Worm (Caenorhabditis elegans) whole organism, young adult: Measurements from ENCODE around the gene srz-1.

Experiments used
- B0035.1 ChIP-seq: sonication (generic microtip); optimal IDR thresholded peaks from 2 replicates; lab custom pipeline; 2016; ENCODE audit warnings: missing genetic modification characterization, mild to moderate bottlenecking, missing compliant biosample characterization, missing genotype, missing genetic modification reagents
- D2030.7 ChIP-seq: fragments of 200-800 bp; sonication (Bioruptor generic); IDR thresholded peaks from 2 replicates; pipeline ENCODE4 v1.3.6; 2022; ENCODE audit warnings: missing genetic modification reagents, missing genetic modification characterization, missing compliant biosample characterization
- F22D6.2 ChIP-seq: sonication (generic microtip); optimal IDR thresholded peaks from 2 replicates; lab custom pipeline; 2016; ENCODE audit warnings: mild to moderate bottlenecking, missing genetic modification characterization, missing compliant biosample characterization
- F33H1.4 ChIP-seq: fragments of 200-800 bp; sonication (Bioruptor generic); IDR thresholded peaks from 2 replicates; pipeline ENCODE4 v1.3.6; 2022; ENCODE audit warnings: missing genetic modification reagents, missing genetic modification characterization, missing compliant biosample characterization
- F37B4.10 ChIP-seq: fragments of 200-800 bp; sonication (Bioruptor generic); IDR thresholded peaks from 2 replicates; pipeline ENCODE4 v1.3.6; 2022; ENCODE audit warnings: missing genetic modification characterization, missing compliant biosample characterization
- F57C9.4 ChIP-seq: sonication (generic microtip); optimal IDR thresholded peaks from 2 replicates; lab custom pipeline; 2017; ENCODE audit warnings: mild to moderate bottlenecking, missing genetic modification characterization, missing compliant biosample characterization
- K12H6.12 ChIP-seq: fragments of 200-800 bp; sonication (Bioruptor generic); optimal IDR thresholded peaks from 2 replicates; lab custom pipeline; 2018; ENCODE audit warnings: mild to moderate bottlenecking, missing genetic modification characterization, missing compliant biosample characterization
- Y56A3A.18 ChIP-seq: fragments of 200-800 bp; sonication (Bioruptor generic); IDR thresholded peaks from 2 replicates; pipeline ENCODE4 v1.3.6; 2022; ENCODE audit warnings: missing genetic modification reagents, missing genetic modification characterization, missing compliant biosample characterization
- ZK185.1 ChIP-seq: sonication (generic microtip); optimal IDR thresholded peaks from 2 replicates; lab custom pipeline; 2016; ENCODE audit warnings: mild to moderate bottlenecking, missing genetic modification characterization, missing compliant biosample characterization; ENCODE audit not compliant: poor library complexity, severe bottlenecking
- ama-1 ChIP-seq, 3 experiments: fragments of 150-350 bp in 1 of 3; sonication (generic microtip) in 2 of 3; optimal IDR thresholded peaks; 2 replicates each; lab custom pipeline; 2014 to 2018; ENCODE audit warnings: missing biosample characterization in 2 of 3, missing genetic modification characterization in 2 of 3, missing genetic modification reagents in 2 of 3
- atf-7 ChIP-seq: sonication (generic microtip); optimal IDR thresholded peaks from 2 replicates; lab custom pipeline; 2017; ENCODE audit warnings: mild to moderate bottlenecking, missing genetic modification characterization, missing compliant biosample characterization
- attf-5 ChIP-seq: fragments of 200-800 bp; sonication (Bioruptor generic); optimal IDR thresholded peaks from 2 replicates; lab custom pipeline; 2018; ENCODE audit warnings: mild to moderate bottlenecking, missing genetic modification characterization, missing compliant biosample characterization
- bed-2 ChIP-seq: fragments of 200-800 bp; sonication (Bioruptor generic); IDR thresholded peaks from 2 replicates; pipeline ENCODE4 v1.3.6; 2022; ENCODE audit warnings: missing genetic modification reagents, missing genetic modification characterization, missing compliant biosample characterization
- cebp-1 ChIP-seq, 2 experiments: fragments of 200-800 bp in 1 of 2; sonication (Bioruptor generic) in 1 of 2; sonication (generic microtip) in 1 of 2; IDR thresholded peaks in 1 of 2; optimal IDR thresholded peaks in 1 of 2; 2 replicates each; pipeline versions ENCODE4 v1.3.6 to Lab custom; 2017 to 2022; ENCODE audit warnings: missing compliant biosample characterization in 2 of 2, missing genetic modification characterization in 2 of 2, mild to moderate bottlenecking in 1 of 2, missing genetic modification reagents in 1 of 2, moderate library complexity in 1 of 2
- dox-1 ChIP-seq: fragments of 200-800 bp; sonication (Bioruptor generic); IDR thresholded peaks from 2 replicates; pipeline ENCODE4 v1.3.6; 2022; ENCODE audit warnings: missing genetic modification reagents, missing genetic modification characterization, missing compliant biosample characterization
- dpl-1 ChIP-seq: fragments of 150-350 bp; optimal IDR thresholded peaks from 2 replicates; lab custom pipeline; 2014; ENCODE audit warnings: missing biosample characterization, missing genetic modification reagents, missing genetic modification characterization
- efl-1 ChIP-seq: fragments of 150-350 bp; optimal IDR thresholded peaks from 2 replicates; lab custom pipeline; 2014; ENCODE audit warnings: missing biosample characterization, missing genetic modification reagents, missing genetic modification characterization
- egl-18 ChIP-seq: fragments of 200-800 bp; sonication (Bioruptor generic); IDR thresholded peaks from 2 replicates; pipeline ENCODE4 v1.3.6; 2022; ENCODE audit warnings: missing genetic modification reagents, missing genetic modification characterization, missing compliant biosample characterization
- egrh-3 ChIP-seq: fragments of 200-800 bp; sonication (Bioruptor generic); IDR thresholded peaks from 2 replicates; pipeline ENCODE4 v1.3.6; 2022; ENCODE audit warnings: missing genetic modification reagents, missing genetic modification characterization, missing compliant biosample characterization
- fkh-3 ChIP-seq: sonication (generic microtip); optimal IDR thresholded peaks from 2 replicates; lab custom pipeline; 2016; ENCODE audit warnings: mild to moderate bottlenecking, missing genetic modification characterization, missing compliant biosample characterization
- hlh-26 ChIP-seq: fragments of 200-800 bp; sonication (Bioruptor generic); conservative IDR thresholded peaks from 2 replicates; pipeline ENCODE4 v1.3.6; 2022; ENCODE audit warnings: missing genetic modification reagents, missing genetic modification characterization, missing compliant biosample characterization
- hmg-20 ChIP-seq: fragments of 200-800 bp; sonication (Bioruptor generic); IDR thresholded peaks from 2 replicates; pipeline ENCODE4 v1.3.6; 2022; ENCODE audit warnings: missing genetic modification reagents, missing genetic modification characterization, missing compliant biosample characterization
- let-526 ChIP-seq: fragments of 200-800 bp; sonication (Bioruptor generic); IDR thresholded peaks from 2 replicates; pipeline ENCODE4 v1.3.6; 2022; ENCODE audit warnings: missing genetic modification reagents, missing genetic modification characterization, missing compliant biosample characterization
- let-607 ChIP-seq, 2 experiments: fragments of 200-800 bp in 1 of 2; sonication (Bioruptor generic) in 1 of 2; sonication (generic microtip) in 1 of 2; optimal IDR thresholded peaks; 2 replicates each; lab custom pipeline; 2016 to 2018; ENCODE audit warnings: mild to moderate bottlenecking in 2 of 2, missing compliant biosample characterization in 2 of 2, missing genetic modification characterization in 2 of 2, moderate library complexity in 2 of 2, missing genotype in 1 of 2
- lin-54 ChIP-seq: fragments of 200-800 bp; sonication (Bioruptor generic); optimal IDR thresholded peaks from 2 replicates; lab custom pipeline; 2018; ENCODE audit warnings: mild to moderate bottlenecking, missing genetic modification characterization, missing compliant biosample characterization
- lsy-27 ChIP-seq: sonication (generic microtip); optimal IDR thresholded peaks from 2 replicates; lab custom pipeline; 2017; ENCODE audit warnings: missing genetic modification characterization, mild to moderate bottlenecking, missing compliant biosample characterization, antibody characterized with exemption, missing genotype, borderline replicate concordance; ENCODE audit not compliant: insufficient read depth
- madf-8 ChIP-seq: fragments of 200-800 bp; sonication (Bioruptor generic); conservative IDR thresholded peaks from 2 replicates; pipeline ENCODE4 v1.3.6; 2022; ENCODE audit warnings: missing genetic modification reagents, missing genetic modification characterization, missing compliant biosample characterization
- mcd-1 ChIP-seq: fragments of 200-800 bp; sonication (Bioruptor generic); IDR thresholded peaks from 2 replicates; pipeline ENCODE4 v1.3.6; 2022; ENCODE audit warnings: missing genetic modification reagents, missing genetic modification characterization, missing compliant biosample characterization
- mes-4 ChIP-seq: sonication (generic microtip); optimal IDR thresholded peaks from 2 replicates; lab custom pipeline; 2016; ENCODE audit warnings: missing genotype, missing genetic modification characterization, missing compliant biosample characterization
- nfya-2 ChIP-seq: fragments of 200-800 bp; sonication (Bioruptor generic); IDR thresholded peaks from 2 replicates; pipeline ENCODE4 v1.3.6; 2022; ENCODE audit warnings: missing genetic modification reagents, missing genetic modification characterization, missing compliant biosample characterization
- nhr-120 ChIP-seq: fragments of 200-800 bp; sonication (Bioruptor generic); IDR thresholded peaks from 2 replicates; pipeline ENCODE4 v1.3.6; 2022; ENCODE audit warnings: missing genetic modification characterization, missing compliant biosample characterization
- nhr-80 ChIP-seq: sonication (generic microtip); optimal IDR thresholded peaks from 2 replicates; lab custom pipeline; 2016; ENCODE audit warnings: missing genetic modification characterization, missing compliant biosample characterization
- rcor-1 ChIP-seq: fragments of 200-800 bp; sonication (Bioruptor generic); IDR thresholded peaks from 2 replicates; pipeline ENCODE4 v1.3.6; 2022; ENCODE audit warnings: missing genetic modification reagents, missing genetic modification characterization, missing compliant biosample characterization
- rec-8 ChIP-seq, 2 experiments: sonication (generic microtip); optimal IDR thresholded peaks; 2 replicates each; lab custom pipeline; 2016; ENCODE audit warnings: mild to moderate bottlenecking in 2 of 2, missing genetic modification characterization in 2 of 2, missing genetic modification reagents in 2 of 2, missing genotype in 2 of 2, missing biosample characterization in 1 of 2, missing compliant biosample characterization in 1 of 2, moderate library complexity in 1 of 2
- sdz-38 ChIP-seq: sonication (generic microtip); optimal IDR thresholded peaks from 2 replicates; lab custom pipeline; 2016; ENCODE audit warnings: missing genotype, missing genetic modification characterization, missing compliant biosample characterization
- snpc-3.4 ChIP-seq: sonication (generic microtip); optimal IDR thresholded peaks from 2 replicates; lab custom pipeline; 2017; ENCODE audit warnings: missing genetic modification characterization, mild to moderate bottlenecking, missing compliant biosample characterization, antibody characterized with exemption, moderate library complexity, missing genotype, missing genetic modification reagents
- snpc-4 ChIP-seq, 5 experiments: fragments of 150-350 bp in 1 of 5; sonication (generic microtip) in 4 of 5; optimal IDR thresholded peaks; 2 replicates each; lab custom pipeline; 2014 to 2018; ENCODE audit warnings: missing genetic modification characterization in 5 of 5, missing biosample characterization in 3 of 5, antibody characterized with exemption in 2 of 5, mild to moderate bottlenecking in 2 of 5, missing compliant biosample characterization in 2 of 5, missing genotype in 2 of 5, moderate library complexity in 2 of 5, missing genetic modification reagents in 1 of 5

Gene srz-1

ce11 chrV:16716574-16716973, 40.9 kb downstream of the srz-1 start, which contains the start of gene srh-137:
Gene srh-137, minus strand, starts transcription at chrV:16716674.
- TF ChIP-seq bed-2 (no peak), let-526 (no peak), B0035.1 (tag; lab: Kevin White, UChicago) (no peak), F37B4.10 (GFP tag; lab: Robert Waterston, UW) (no peak), let-607 (tag; optimal IDR thresholded peaks at IDR 0.05; lab: Kevin White, UChicago) (no peak), D2030.7 (GFP tag; lab: Robert Waterston, UW) (no peak), efl-1 (GFP tag; lab: Kevin White, UChicago) (no peak), nfya-2 (GFP tag; lab: Robert Waterston, UW) (no peak), nhr-120 (GFP tag; lab: Robert Waterston, UW) (no peak), K12H6.12 (tag; lab: Kevin White, UChicago) (no peak), rec-8 (tag; optimal IDR thresholded peaks at IDR 0.05; lab: Kevin White, UChicago) (no peak), hmg-20 (GFP tag; lab: Robert Waterston, UW) (no peak), ama-1 (optimal IDR thresholded peaks at IDR 0.05; lab: Kevin White, UChicago) (no peak), ama-1 (GFP tag; optimal IDR thresholded peaks at IDR 0.05; lab: Kevin White, UChicago) (no peak), F22D6.2 (tag; lab: Kevin White, UChicago) (no peak)
- TF ChIP-seq, all 124 proteins: peak for 0

ce11 chrV:16723744-16724143, 48.1 kb downstream of the srz-1 start, which contains the start of gene nhr-112:
Gene nhr-112, minus strand, starts transcription at chrV:16723844.
- TF ChIP-seq K12H6.12 (tag; lab: Kevin White, UChicago), result no peak
- no peak for TF ChIP-seq egl-18 (GFP tag; lab: Robert Waterston, UW)
- no peak for TF ChIP-seq sdz-38
- TF ChIP-seq bed-2, result no peak
- no peak for TF ChIP-seq lin-54 (GFP tag; lab: Kevin White, UChicago)
- no peak for TF ChIP-seq egrh-3 (GFP tag; lab: Robert Waterston, UW)
- no peak for TF ChIP-seq mes-4 (tag; lab: Kevin White, UChicago)
- no peak for TF ChIP-seq F33H1.4 (GFP tag; lab: Robert Waterston, UW)
- no peak for TF ChIP-seq lsy-27 (tag; lab: Kevin White, UChicago)
- TF ChIP-seq F57C9.4 (tag; lab: Kevin White, UChicago), result no peak
- no peak for TF ChIP-seq ZK185.1
- TF ChIP-seq rcor-1 (GFP tag; lab: Robert Waterston, UW), result no peak
- no peak for TF ChIP-seq nhr-80
- no peak for TF ChIP-seq dox-1 (GFP tag; lab: Robert Waterston, UW)
- no peak for TF ChIP-seq hlh-26
- no peak for TF ChIP-seq dpl-1 (GFP tag; lab: Kevin White, UChicago)

- TF ChIP-seq dpl-1 (GFP tag; lab: Kevin White, UChicago) (no peak), madf-8 (no peak), F37B4.10 (GFP tag; lab: Robert Waterston, UW) (no peak), mcd-1 (GFP tag; lab: Robert Waterston, UW) (no peak), bed-2 (no peak), cebp-1 (GFP tag; IDR thresholded peaks at IDR 0.05; lab: Robert Waterston, UW) (peak; percentile 35; the same call in 1 of the 2 replicates), cebp-1 (tag; optimal IDR thresholded peaks at IDR 0.05; lab: Kevin White, UChicago) (no peak), fkh-3 (no peak)
Measured at ce11 chrV:16724574-16724973, 48.9 kb downstream of the srz-1 start.

ce11 chrV:16725955-16726354, 50.3 kb downstream of the srz-1 start:
- TF ChIP-seq nhr-80 (peak; percentile 88), snpc-4 (GFP tag; optimal IDR thresholded peaks at IDR 0.05; lab: Kevin White, UChicago) (no peak), snpc-4 (tag; optimal IDR thresholded peaks at IDR 0.05; lab: Kevin White, UChicago) (peak in 2 of 4 experiments; percentile 38 to 46), snpc-3.4 (no peak), atf-7 (tag; lab: Kevin White, UChicago) (peak; percentile 14), Y56A3A.18 (GFP tag; lab: Robert Waterston, UW) (no peak), attf-5 (peak; percentile 35), let-607 (tag; optimal IDR thresholded peaks at IDR 0.05; lab: Kevin White, UChicago) (peak in 1 of 2 experiments; percentile 10)
